Fruit fly (Drosophila melanogaster): ENCODE results near the gene r.

Gene r

dm6 chrX:16641101-16641420 lies 14.1 kb upstream of the r start:
- TF ChIP-seq sqz (GFP tag; optimal IDR thresholded peaks at IDR 0.05) (peak; percentile 6), HHEX (GFP tag; optimal IDR thresholded peaks at IDR 0.05) (no peak), Blimp-1 (GFP tag; optimal IDR thresholded peaks at IDR 0.05) (peak; percentile 33), usp (GFP tag; optimal IDR thresholded peaks at IDR 0.05) (no peak), kni (GFP tag; optimal IDR thresholded peaks at IDR 0.05) (peak; percentile 59), Jarid2 (GFP tag; optimal IDR thresholded peaks at IDR 0.05) (peak; percentile 61), ATbp (GFP tag; optimal IDR thresholded peaks at IDR 0.05) (peak; percentile 27), Kr (GFP tag; optimal IDR thresholded peaks at IDR 0.05) (no peak), CG10979 (tag; optimal IDR thresholded peaks at IDR 0.05) (no peak), ac (GFP tag; optimal IDR thresholded peaks at IDR 0.05) (peak; percentile 1), Aef1 (GFP tag; IDR thresholded peaks at IDR 0.05) (no peak)

dm6 chrX:16643363-16643946 lies 11.7 kb upstream of the r start:
- TF ChIP-seq zen2 (GFP tag; IDR thresholded peaks at IDR 0.05; ENCODE audit: partially characterized antibody) (no peak), ATbp (GFP tag; optimal IDR thresholded peaks at IDR 0.05) (peak; percentile 39), HLH3B (GFP tag; IDR thresholded peaks at IDR 0.05) (0 out of 2 replicates have a peak, but pooled peaks have one; percentile 16), CG30403 (GFP tag; optimal IDR thresholded peaks at IDR 0.05) (no peak), row (GFP tag; IDR thresholded peaks at IDR 0.05) (no peak), YL-1 (GFP tag; optimal IDR thresholded peaks at IDR 0.05) (no peak), mam (GFP tag; optimal IDR thresholded peaks at IDR 0.05) (no peak), slbo (GFP tag; IDR thresholded peaks at IDR 0.05) (peak; percentile 6; the same call in 1 of the 2 replicates), Myb (GFP tag; optimal IDR thresholded peaks at IDR 0.05) (no peak), CG11093 (GFP tag; IDR thresholded peaks at IDR 0.05) (no peak), cas (GFP tag; IDR thresholded peaks at IDR 0.05) (no peak), CG16813 (GFP tag; IDR thresholded peaks at IDR 0.05; ENCODE audit: partially characterized antibody) (no peak), Med (GFP tag) (peak; percentile 35), wdn (GFP tag; IDR thresholded peaks at IDR 0.05) (no peak), Asciz (GFP tag; optimal IDR thresholded peaks at IDR 0.05) (no peak), az2 (GFP tag; optimal IDR thresholded peaks at IDR 0.05) (no peak), H2.0 (GFP tag; IDR thresholded peaks at IDR 0.05) (no peak), CG17328 (GFP tag; IDR thresholded peaks at IDR 0.05) (no peak), lov (optimal IDR thresholded peaks at IDR 0.05) (no peak), lov (GFP tag; IDR thresholded peaks at IDR 0.05) (no peak), usp (GFP tag; optimal IDR thresholded peaks at IDR 0.05) (no peak), vfl (GFP tag; optimal IDR thresholded peaks at IDR 0.05) (no peak), CG4282 (GFP tag; optimal IDR thresholded peaks at IDR 0.05) (no peak), CG31441 (GFP tag; IDR thresholded peaks at IDR 0.05) (no peak), crc (GFP tag; optimal IDR thresholded peaks at IDR 0.05) (no peak), ci (GFP tag; IDR thresholded peaks at IDR 0.05) (no peak), Nf-YC (tag; optimal IDR thresholded peaks at IDR 0.05) (no peak), CG6689 (GFP tag; IDR thresholded peaks at IDR 0.05) (no peak), cg (GFP tag; optimal IDR thresholded peaks at IDR 0.05) (peak; percentile 24), sens (GFP tag) (peak; percentile 78), CG12769 (tag; optimal IDR thresholded peaks at IDR 0.05) (peak; percentile 7), CG14860 (GFP tag; IDR thresholded peaks at IDR 0.05; ENCODE audit: partially characterized antibody) (no peak), CG16863 (GFP tag; optimal IDR thresholded peaks at IDR 0.05) (no peak), p53 (GFP tag; optimal IDR thresholded peaks at IDR 0.05) (no peak), ttk (GFP tag; IDR thresholded peaks at IDR 0.05) (no peak), oc (tag; optimal IDR thresholded peaks at IDR 0.05) (peak; percentile 70), NC2β (GFP tag; optimal IDR thresholded peaks at IDR 0.05) (no peak), CG10267 (tag; optimal IDR thresholded peaks at IDR 0.05) (no peak), sqz (GFP tag; optimal IDR thresholded peaks at IDR 0.05) (no peak), Rx (GFP tag; IDR thresholded peaks at IDR 0.05) (no peak), Pdp1 (GFP tag; optimal IDR thresholded peaks at IDR 0.05) (peak in 1 of 2 experiments; percentile 70), CG18599 (GFP tag; optimal IDR thresholded peaks at IDR 0.05) (no peak)
